Fruit fly (Drosophila melanogaster) whole organism, adult: ENCODE data around the gene CG3104.

Source experiments
- CG11617 ChIP-seq: fragments of 200-800 bp; sonication (Bioruptor generic); optimal IDR thresholded peaks from 2 replicates; lab custom pipeline; 2017; ENCODE audit warnings: mild to moderate bottlenecking, missing biosample characterization, missing genetic modification reagents, missing genetic modification characterization
- CG12768 ChIP-seq: fragments of 200-800 bp; sonication (Bioruptor generic); optimal IDR thresholded peaks from 2 replicates; lab custom pipeline; 2017; ENCODE audit warnings: missing biosample characterization, missing genetic modification characterization, mild to moderate bottlenecking, moderate library complexity, missing genetic modification reagents
- CG1620 ChIP-seq: fragments of 200-800 bp; sonication (Bioruptor generic); optimal IDR thresholded peaks from 2 replicates; lab custom pipeline; 2016; ENCODE audit warnings: missing biosample characterization, missing genetic modification characterization
- CG33017 ChIP-seq: fragments of 200-800 bp; sonication (Bioruptor generic); optimal IDR thresholded peaks from 2 replicates; lab custom pipeline; 2018; ENCODE audit warnings: missing biosample characterization, mild to moderate bottlenecking, missing genetic modification characterization, moderate library complexity
- CG5204 ChIP-seq: fragments of 200-800 bp; sonication (Bioruptor generic); optimal IDR thresholded peaks from 2 replicates; lab custom pipeline; 2016; ENCODE audit warnings: missing biosample characterization, missing genetic modification characterization
- CG7045 ChIP-seq: fragments of 200-800 bp; sonication (Bioruptor generic); optimal IDR thresholded peaks from 2 replicates; lab custom pipeline; 2017; ENCODE audit warnings: missing biosample characterization, mild to moderate bottlenecking, missing genetic modification characterization
- CG7101 ChIP-seq: fragments of 200-800 bp; sonication (Bioruptor generic); optimal IDR thresholded peaks from 2 replicates; lab custom pipeline; 2018; ENCODE audit warnings: missing biosample characterization, mild to moderate bottlenecking, missing genetic modification characterization, moderate library complexity
- Clk ChIP-seq: fragments of 200-800 bp; sonication (Bioruptor generic); optimal IDR thresholded peaks from 2 replicates; lab custom pipeline; 2017; ENCODE audit warnings: missing biosample characterization, missing genetic modification characterization
- Crg-1 ChIP-seq: fragments of 200-800 bp; sonication (Bioruptor generic); optimal IDR thresholded peaks from 2 replicates; lab custom pipeline; 2016; ENCODE audit warnings: missing biosample characterization, missing genetic modification characterization
- Hr96 ChIP-seq: fragments of 200-800 bp; sonication (Bioruptor generic); optimal IDR thresholded peaks from 2 replicates; lab custom pipeline; 2016; ENCODE audit warnings: missing biosample characterization, missing genetic modification characterization
- Mnt ChIP-seq: fragments of 200-800 bp; sonication (Bioruptor generic); optimal IDR thresholded peaks from 2 replicates; lab custom pipeline; 2016; ENCODE audit warnings: missing biosample characterization, mild to moderate bottlenecking, missing genetic modification characterization
- bab1 ChIP-seq: fragments of 200-800 bp; sonication (Bioruptor generic); optimal IDR thresholded peaks from 3 replicates; lab custom pipeline; 2019; ENCODE audit warnings: missing biosample characterization, mild to moderate bottlenecking, missing genetic modification characterization, moderate library complexity
- cic ChIP-seq: fragments of 200-800 bp; sonication (Bioruptor generic); optimal IDR thresholded peaks from 2 replicates; lab custom pipeline; 2017; ENCODE audit warnings: missing biosample characterization, mild to moderate bottlenecking, missing genetic modification characterization, moderate library complexity
- cnc ChIP-seq, 2 experiments: fragments of >200 bp; optimal IDR thresholded peaks; 2 replicates each; lab custom pipeline; 2017
- kay ChIP-seq: fragments of 200-800 bp; sonication (Bioruptor generic); peaks from one replicate; lab custom pipeline; 2016; ENCODE audit warnings: missing biosample characterization, missing genetic modification characterization, borderline replicate concordance
- ovo ChIP-seq: fragments of 200-800 bp; sonication (Bioruptor generic); optimal IDR thresholded peaks from 2 replicates; lab custom pipeline; 2016; ENCODE audit warnings: missing biosample characterization, missing genetic modification characterization
- pad ChIP-seq: fragments of 200-800 bp; sonication (Bioruptor generic); optimal IDR thresholded peaks from 3 replicates; lab custom pipeline; 2017; ENCODE audit warnings: missing biosample characterization, missing genetic modification characterization, mild to moderate bottlenecking, moderate library complexity, missing genetic modification reagents
- tj ChIP-seq: fragments of 200-800 bp; sonication (Bioruptor generic); optimal IDR thresholded peaks from 3 replicates; lab custom pipeline; 2017; ENCODE audit warnings: missing biosample characterization, mild to moderate bottlenecking, missing genetic modification characterization, moderate library complexity
- toe ChIP-seq: fragments of 200-800 bp; sonication (Bioruptor generic); optimal IDR thresholded peaks from 2 replicates; lab custom pipeline; 2016; ENCODE audit warnings: missing biosample characterization, missing genetic modification characterization

The CG3104 gene

dm6 chr2L:2869008-2869702 lies 13.6 kb upstream of the CG3104 start, which contains the start of gene CG8813:
Gene CG8813, plus strand, starts transcription at chr2L:2869652.
- no peak for TF ChIP-seq CG7101 (tag; lab: Kevin White, UChicago)
- no peak for TF ChIP-seq kay
- TF ChIP-seq pad, result no peak
- no peak for TF ChIP-seq CG33017 (tag; lab: Kevin White, UChicago)
- TF ChIP-seq CG7045, result no peak
- TF ChIP-seq Mnt (GFP tag; lab: Kevin White, UChicago), result no peak
- no peak for TF ChIP-seq CG5204 (GFP tag; lab: Kevin White, UChicago)
- no peak for TF ChIP-seq cic

- no peak for TF ChIP-seq Clk (GFP tag; lab: Kevin White, UChicago)
- TF ChIP-seq cic, result peak; percentile 77
- TF ChIP-seq tj (GFP tag; lab: Kevin White, UChicago), result no peak
- TF ChIP-seq toe (GFP tag; lab: Kevin White, UChicago), result no peak
- TF ChIP-seq CG33017 (tag; lab: Kevin White, UChicago), result peak; percentile 23
- no peak for TF ChIP-seq cnc (optimal IDR thresholded peaks at IDR 0.05; lab: Kevin White, UChicago)
- TF ChIP-seq CG1620 (GFP tag; lab: Kevin White, UChicago), result no peak
- TF ChIP-seq kay, result peak; percentile 81
- TF ChIP-seq CG5204 (GFP tag; lab: Kevin White, UChicago), result no peak
- TF ChIP-seq Hr96 (GFP tag; lab: Kevin White, UChicago), result peak; percentile 52
These were observed 10.2 kb upstream of the CG3104 start for dm6 chr2L:2865560-2866309.

- TF ChIP-seq Clk (GFP tag; lab: Kevin White, UChicago) (no peak), CG7045 (peak; percentile 8), CG7101 (tag; lab: Kevin White, UChicago) (peak; percentile 11), kay (peak; percentile 23), CG12768 (GFP tag; lab: Kevin White, UChicago) (peak; percentile 68), pad (no peak)
These were observed 9.0 kb upstream of the CG3104 start for dm6 chr2L:2864601-2865000.

- TF ChIP-seq tj (GFP tag; lab: Kevin White, UChicago) (no peak), Crg-1 (GFP tag; lab: Kevin White, UChicago) (no peak), ovo (GFP tag; lab: Kevin White, UChicago) (no peak), CG12768 (GFP tag; lab: Kevin White, UChicago) (no peak), pad (no peak), toe (GFP tag; lab: Kevin White, UChicago) (no peak), CG5204 (GFP tag; lab: Kevin White, UChicago) (no peak), CG11617 (no peak), cnc (optimal IDR thresholded peaks at IDR 0.05; lab: Kevin White, UChicago) (no peak), Hr96 (GFP tag; lab: Kevin White, UChicago) (no peak), bab1 (GFP tag; lab: Kevin White, UChicago) (no peak), Mnt (GFP tag; lab: Kevin White, UChicago) (no peak), CG1620 (GFP tag; lab: Kevin White, UChicago) (no peak), Clk (GFP tag; lab: Kevin White, UChicago) (no peak), cic (no peak), CG7045 (no peak)
These were observed 7.0 kb upstream of the CG3104 start for dm6 chr2L:2862621-2862962.

DNA sequence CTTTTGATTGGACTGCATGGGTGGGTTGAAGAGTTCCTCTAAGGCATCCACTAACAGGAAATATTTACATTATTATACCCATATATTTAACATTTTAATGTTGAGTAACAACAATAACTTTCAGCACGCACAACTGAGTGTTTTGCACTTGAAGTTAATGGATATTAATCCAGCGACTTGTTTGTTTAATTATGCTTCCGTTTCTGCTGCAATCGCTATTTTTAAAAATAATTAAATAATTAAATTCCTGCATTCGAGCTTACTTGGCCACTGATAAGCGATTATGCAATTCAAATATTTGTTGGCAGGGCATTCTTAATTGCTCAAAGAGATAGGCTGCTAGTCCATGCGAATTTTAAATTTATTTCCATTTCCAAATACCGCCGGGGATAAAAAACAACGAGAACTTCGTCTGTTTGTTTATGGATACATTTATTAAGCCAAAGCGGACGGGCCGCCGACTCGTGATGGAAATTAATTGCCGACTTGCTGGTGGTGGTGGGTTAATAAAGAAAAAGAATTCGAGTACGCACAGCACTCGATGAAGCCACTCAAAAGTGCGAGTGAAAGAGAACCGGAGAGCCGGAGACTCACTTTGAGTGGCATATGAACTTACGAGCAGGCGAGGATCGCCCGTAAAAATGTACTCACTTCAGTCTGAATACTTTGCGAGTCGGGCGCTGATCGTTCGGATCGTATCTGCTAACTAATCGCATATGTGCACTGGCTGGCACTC lies 6.5 kb upstream of the CG3104 start:
- TF ChIP-seq ovo (GFP tag; lab: Kevin White, UChicago), result no peak
- no peak for TF ChIP-seq CG7101 (tag; lab: Kevin White, UChicago)
- TF ChIP-seq toe (GFP tag; lab: Kevin White, UChicago), result no peak
- TF ChIP-seq CG7045, result no peak
- TF ChIP-seq cic, result peak; percentile 49
- TF ChIP-seq tj (GFP tag; lab: Kevin White, UChicago), result peak; percentile 70
- TF ChIP-seq bab1 (GFP tag; lab: Kevin White, UChicago), result peak; percentile 9
- TF ChIP-seq Crg-1 (GFP tag; lab: Kevin White, UChicago), result no peak
- TF ChIP-seq CG33017 (tag; lab: Kevin White, UChicago), result peak; percentile 3
- no peak for TF ChIP-seq Clk (GFP tag; lab: Kevin White, UChicago)
- no peak for TF ChIP-seq CG12768 (GFP tag; lab: Kevin White, UChicago)
- peak; percentile 43 for TF ChIP-seq Mnt (GFP tag; lab: Kevin White, UChicago)
- peak; percentile 30 for TF ChIP-seq kay

DNA sequence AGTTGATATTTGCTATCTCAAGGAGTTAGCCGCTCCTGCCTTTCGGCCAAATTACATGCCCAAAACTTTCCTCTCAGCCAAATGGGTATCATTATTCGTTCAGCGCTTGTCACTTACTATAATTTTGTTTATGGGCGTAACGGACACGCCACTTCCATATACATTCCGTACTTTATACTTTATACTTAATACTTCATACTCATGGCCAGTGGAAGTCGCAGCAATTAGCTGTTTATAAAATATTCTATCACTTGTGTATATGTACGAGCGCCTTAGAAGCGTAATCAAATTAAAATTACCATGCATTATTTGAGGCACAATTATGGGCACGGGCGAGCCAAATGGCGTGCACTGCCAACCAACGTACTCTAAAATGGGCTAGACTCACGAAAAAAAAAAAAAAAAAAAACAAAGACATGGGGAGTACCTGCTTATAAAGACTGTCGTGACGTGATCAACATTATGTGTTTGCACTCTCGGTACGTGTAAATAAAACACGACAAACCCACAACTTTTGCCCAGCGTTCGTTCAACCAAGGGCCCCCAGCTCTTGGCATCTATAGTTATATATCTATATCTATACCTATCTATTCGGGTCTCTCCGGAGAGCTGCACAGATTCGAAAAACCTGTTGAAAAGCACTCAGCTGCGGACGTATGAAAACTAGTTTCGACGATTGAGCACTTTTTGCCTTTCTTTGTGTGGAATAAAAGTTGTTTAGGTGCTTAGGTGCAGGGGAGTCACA lies 5.7 kb upstream of the CG3104 start:
- TF ChIP-seq CG7045 (no peak), Mnt (GFP tag; lab: Kevin White, UChicago) (no peak), CG11617 (no peak), kay (peak; percentile 68), CG12768 (GFP tag; lab: Kevin White, UChicago) (peak; percentile 61), cic (peak; percentile 38)
